Worm (Caenorhabditis elegans) whole organism, early embryonic: ENCODE measurements around the gene F14D7.12.

Source experiments
- B0310.2 ChIP-seq: sonication (generic microtip); optimal IDR thresholded peaks from 2 replicates; lab custom pipeline; 2016; ENCODE audit warnings: mild to moderate bottlenecking, missing genetic modification characterization, missing compliant biosample characterization
- F13C5.2 ChIP-seq: sonication (generic microtip); optimal IDR thresholded peaks from 2 replicates; lab custom pipeline; 2017; ENCODE audit warnings: mild to moderate bottlenecking, missing genetic modification characterization, inconsistent platforms, missing compliant biosample characterization
- aly-1 ChIP-seq: sonication (generic microtip); optimal IDR thresholded peaks from 2 replicates; lab custom pipeline; 2016; ENCODE audit warnings: missing genetic modification characterization, missing compliant biosample characterization
- ama-1 ChIP-seq: fragments of 150-350 bp; optimal IDR thresholded peaks from 2 replicates; lab custom pipeline; 2014
- ceh-13 ChIP-seq: fragments of 200-800 bp; sonication (Bioruptor generic); optimal IDR thresholded peaks from 2 replicates; lab custom pipeline; 2018; ENCODE audit warnings: mild to moderate bottlenecking, missing genetic modification characterization, missing compliant biosample characterization
- ceh-36 ChIP-seq: sonication (generic microtip); optimal IDR thresholded peaks from 2 replicates; lab custom pipeline; 2016; ENCODE audit warnings: missing genetic modification characterization, inconsistent platforms, missing compliant biosample characterization
- ets-7 ChIP-seq: sonication (generic microtip); optimal IDR thresholded peaks from 2 replicates; lab custom pipeline; 2016; ENCODE audit warnings: missing genotype, missing genetic modification characterization, missing compliant biosample characterization
- flt-1 ChIP-seq: fragments of 200-800 bp; sonication (Bioruptor generic); IDR thresholded peaks from 2 replicates; pipeline ENCODE4 v1.3.6; 2022; ENCODE audit warnings: missing genetic modification characterization, missing compliant biosample characterization
- hmbx-1 ChIP-seq: sonication (generic microtip); optimal IDR thresholded peaks from 2 replicates; lab custom pipeline; 2016; ENCODE audit warnings: mild to moderate bottlenecking, missing genetic modification characterization, missing compliant biosample characterization
- hmg-4 ChIP-seq: fragments of 200-800 bp; sonication (Bioruptor generic); optimal IDR thresholded peaks from 2 replicates; lab custom pipeline; 2018; ENCODE audit warnings: mild to moderate bottlenecking, missing genetic modification characterization, missing compliant biosample characterization
- hnd-1 ChIP-seq: sonication (generic microtip); optimal IDR thresholded peaks from 2 replicates; lab custom pipeline; 2016; ENCODE audit warnings: missing genetic modification characterization, missing compliant biosample characterization
- pes-1 ChIP-seq: fragments of 200-800 bp; sonication (Bioruptor generic); IDR thresholded peaks from 2 replicates; pipeline ENCODE4 v1.3.6; 2022; ENCODE audit warnings: missing genetic modification reagents, missing genetic modification characterization, missing compliant biosample characterization
- scrt-1 ChIP-seq: fragments of 200-800 bp; sonication (Bioruptor generic); IDR thresholded peaks from 2 replicates; pipeline ENCODE4 v1.3.6; 2022; ENCODE audit warnings: missing genetic modification characterization, missing compliant biosample characterization
- sea-1 ChIP-seq: fragments of 200-800 bp; sonication (Bioruptor generic); conservative IDR thresholded peaks from 2 replicates; pipeline ENCODE4 v1.3.6; 2022; ENCODE audit warnings: missing genetic modification characterization, missing compliant biosample characterization
- tbx-11 ChIP-seq: fragments of 200-800 bp; sonication (Bioruptor generic); IDR thresholded peaks from 2 replicates; pipeline ENCODE4 v1.3.6; 2022; ENCODE audit warnings: missing genetic modification characterization, missing compliant biosample characterization
- tbx-37 ChIP-seq: fragments of 200-800 bp; sonication (Bioruptor generic); conservative IDR thresholded peaks from 2 replicates; pipeline ENCODE4 v1.3.6; 2022; ENCODE audit warnings: missing genetic modification reagents, missing genetic modification characterization, missing compliant biosample characterization
- tra-4 ChIP-seq: sonication (generic microtip); optimal IDR thresholded peaks from 2 replicates; lab custom pipeline; 2017; ENCODE audit warnings: missing genetic modification characterization, missing compliant biosample characterization

F14D7.12 gene

ce11 chrV:14320246-14320645, 20.4 kb downstream of the F14D7.12 start, which contains the start of gene F47B8.14:
Gene F47B8.14 (plus strand): TSS chrV:14320546.
- no peak for TF ChIP-seq tra-4
- TF ChIP-seq flt-1 (GFP tag; lab: Robert Waterston, UW): no peak
- no peak for TF ChIP-seq ceh-36 (tag; lab: Kevin White, UChicago)
- TF ChIP-seq hmbx-1 (tag; lab: Kevin White, UChicago): no peak
- no peak for TF ChIP-seq tbx-37 (GFP tag; lab: Robert Waterston, UW)
- TF ChIP-seq scrt-1: no peak
- no peak for TF ChIP-seq aly-1 (tag; lab: Kevin White, UChicago)
- TF ChIP-seq pes-1 (GFP tag; lab: Robert Waterston, UW): no peak
- TF ChIP-seq B0310.2 (tag; lab: Kevin White, UChicago): no peak
- no peak for TF ChIP-seq tbx-11 (GFP tag; lab: Robert Waterston, UW)
- no peak for TF ChIP-seq hnd-1 (tag; lab: Kevin White, UChicago)
- no peak for TF ChIP-seq F13C5.2 (tag; lab: Kevin White, UChicago)
- no peak for TF ChIP-seq hmg-4 (GFP tag; lab: Kevin White, UChicago)
- no peak for TF ChIP-seq ets-7
- no peak for TF ChIP-seq ama-1 (lab: Kevin White, UChicago)
- TF ChIP-seq sea-1 (GFP tag; lab: Robert Waterston, UW): no peak
- TF ChIP-seq ceh-13 (GFP tag; lab: Kevin White, UChicago): no peak

- no peak for TF ChIP-seq flt-1 (GFP tag; lab: Robert Waterston, UW)
- TF ChIP-seq tbx-11 (GFP tag; lab: Robert Waterston, UW): no peak
- no peak for TF ChIP-seq tbx-37 (GFP tag; lab: Robert Waterston, UW)
- 0 out of 2 replicates have a peak, but pooled peaks have one; percentile 21 for TF ChIP-seq sea-1 (GFP tag; lab: Robert Waterston, UW)
- no peak for TF ChIP-seq ceh-36 (tag; lab: Kevin White, UChicago)
Measured at ce11 chrV:14320730-14321319, 21.0 kb downstream of the F14D7.12 start.

ce11 chrV:14322743-14323142, 22.9 kb downstream of the F14D7.12 start, which contains the start of gene F47B8.3:
Gene F47B8.3 (minus strand): TSS chrV:14323003.
- TF ChIP-seq ceh-13 (GFP tag; lab: Kevin White, UChicago): no peak
- no peak for TF ChIP-seq hmbx-1 (tag; lab: Kevin White, UChicago)
- no peak for TF ChIP-seq flt-1 (GFP tag; lab: Robert Waterston, UW)
- TF ChIP-seq B0310.2 (tag; lab: Kevin White, UChicago): no peak

ce11 chrV:14324502-14325467, 25.0 kb downstream of the F14D7.12 start, which contains the start of the genes F47B8.4 and F47B8.18:
Gene F47B8.4 (minus strand): TSS chrV:14324673.
Gene F47B8.18 (minus strand): TSS chrV:14325464.
- TF ChIP-seq tbx-37 (GFP tag; lab: Robert Waterston, UW): no peak
- TF ChIP-seq aly-1 (tag; lab: Kevin White, UChicago): peak; percentile 26
- TF ChIP-seq hmg-4 (GFP tag; lab: Kevin White, UChicago): no peak
- no peak for TF ChIP-seq B0310.2 (tag; lab: Kevin White, UChicago)
- no peak for TF ChIP-seq tra-4
- TF ChIP-seq hmbx-1 (tag; lab: Kevin White, UChicago): no peak
- no peak for TF ChIP-seq tbx-11 (GFP tag; lab: Robert Waterston, UW)
- no peak for TF ChIP-seq pes-1 (GFP tag; lab: Robert Waterston, UW)

ce11 chrV:14327776-14328175, 28.0 kb downstream of the F14D7.12 start, which contains the start of gene F47B8.5:
Gene F47B8.5 (minus strand): TSS chrV:14327876.
- TF ChIP-seq ama-1 (lab: Kevin White, UChicago) (no peak), tbx-11 (GFP tag; lab: Robert Waterston, UW) (no peak), hmg-4 (GFP tag; lab: Kevin White, UChicago) (no peak), B0310.2 (tag; lab: Kevin White, UChicago) (no peak), tra-4 (no peak), tbx-37 (GFP tag; lab: Robert Waterston, UW) (no peak), ceh-36 (tag; lab: Kevin White, UChicago) (no peak)

DNA sequence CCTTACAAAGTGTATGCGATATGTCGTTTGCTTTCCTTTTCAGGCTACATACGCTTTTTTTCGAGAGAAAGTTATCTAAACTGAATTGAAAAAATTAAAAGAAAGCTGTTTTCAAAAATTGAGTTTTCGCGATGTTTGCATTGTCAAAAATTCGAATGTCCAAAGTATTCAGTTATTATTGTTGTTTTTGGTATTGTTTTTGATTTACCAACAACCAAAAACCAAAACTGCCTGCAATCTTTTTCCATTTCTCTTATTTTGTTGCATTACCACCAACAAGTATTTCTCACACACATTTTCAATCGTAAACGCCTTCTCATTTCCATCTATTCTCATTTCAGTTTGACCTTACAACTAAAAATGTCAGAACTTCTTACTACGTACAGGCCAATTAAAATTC, 29.0 kb downstream of the F14D7.12 start, which contains the start of gene pepm-1:
Gene pepm-1, plus strand, starts transcription at position 301 of the 400 bp plus-strand sequence.
- TF ChIP-seq B0310.2 (tag; lab: Kevin White, UChicago): no peak
- TF ChIP-seq F13C5.2 (tag; lab: Kevin White, UChicago): no peak
- TF ChIP-seq ets-7: no peak
- TF ChIP-seq hmbx-1 (tag; lab: Kevin White, UChicago): no peak
- TF ChIP-seq hnd-1 (tag; lab: Kevin White, UChicago): no peak
- TF ChIP-seq sea-1 (GFP tag; lab: Robert Waterston, UW): no peak
- no peak for TF ChIP-seq hmg-4 (GFP tag; lab: Kevin White, UChicago)
- TF ChIP-seq pes-1 (GFP tag; lab: Robert Waterston, UW): no peak
- TF ChIP-seq aly-1 (tag; lab: Kevin White, UChicago): no peak
- no peak for TF ChIP-seq ceh-13 (GFP tag; lab: Kevin White, UChicago)
- no peak for TF ChIP-seq tbx-11 (GFP tag; lab: Robert Waterston, UW)
- no peak for TF ChIP-seq flt-1 (GFP tag; lab: Robert Waterston, UW)
- TF ChIP-seq tra-4: no peak
- no peak for TF ChIP-seq ama-1 (lab: Kevin White, UChicago)

DNA sequence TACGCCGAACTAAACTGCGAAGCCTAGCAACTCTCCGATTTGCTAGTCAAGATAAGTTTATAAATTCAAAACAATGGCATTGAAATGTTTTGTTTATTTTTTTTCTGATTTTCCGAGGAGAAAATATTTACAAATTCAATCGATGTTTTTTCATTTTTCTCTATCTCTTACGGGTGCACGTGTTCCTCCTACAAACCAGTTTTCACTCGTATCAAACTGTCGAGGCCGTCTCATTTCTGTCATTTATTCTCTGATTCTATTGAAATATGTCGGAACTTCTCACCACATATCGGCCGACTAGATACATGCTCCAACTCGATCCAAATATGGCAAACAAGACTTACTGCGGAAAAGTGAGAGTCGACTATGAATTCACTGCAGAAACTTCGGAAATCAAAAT, 31.7 kb downstream of the F14D7.12 start, which contains the start of gene F47B8.8:
Gene F47B8.8, plus strand, starts transcription at position 257 of the 400 bp plus-strand sequence.
- TF ChIP-seq hmg-4 (GFP tag; lab: Kevin White, UChicago): no peak
- TF ChIP-seq pes-1 (GFP tag; lab: Robert Waterston, UW): no peak
- no peak for TF ChIP-seq tra-4
- TF ChIP-seq tbx-11 (GFP tag; lab: Robert Waterston, UW): no peak
